Fruit fly (Drosophila melanogaster): Measurements from ENCODE around the gene CG31546.

CG31546 gene

dm6 chr3R:5601044-5601523 lies 34.3 kb downstream of the CG31546 start, which contains the start of the genes kra and SecS (continued):
- TF ChIP-seq CG3847 (GFP tag; IDR thresholded peaks at IDR 0.05) (no peak), usp (GFP tag; optimal IDR thresholded peaks at IDR 0.05) (no peak), cad (GFP tag; optimal IDR thresholded peaks at IDR 0.05) (no peak), CG3281 (GFP tag; optimal IDR thresholded peaks at IDR 0.05) (peak; percentile 62), CG10543 (GFP tag; optimal IDR thresholded peaks at IDR 0.05) (no peak), CrebB (tag; optimal IDR thresholded peaks at IDR 0.05) (peak; percentile 56), E2f2 (GFP tag; IDR thresholded peaks at IDR 0.05) (no peak), pan (optimal IDR thresholded peaks at IDR 0.05) (no peak), pan (GFP tag; optimal IDR thresholded peaks at IDR 0.05 in 1 of 2, IDR thresholded peaks at IDR 0.05 in 1 of 2) (no peak), Hr3 (GFP tag; optimal IDR thresholded peaks at IDR 0.05) (peak; percentile 66), maf-S (GFP tag; optimal IDR thresholded peaks at IDR 0.05) (peak; percentile 66), CG31365 (tag; optimal IDR thresholded peaks at IDR 0.05) (no peak), CG1529 (GFP tag; optimal IDR thresholded peaks at IDR 0.05) (peak; percentile 31), Sox102F (GFP tag; optimal IDR thresholded peaks at IDR 0.05) (no peak), Camta (GFP tag; optimal IDR thresholded peaks at IDR 0.05) (peak; percentile 5), Dfd (GFP tag; optimal IDR thresholded peaks at IDR 0.05) (no peak), Mad (GFP tag; optimal IDR thresholded peaks at IDR 0.05) (peak; percentile 71), HLH54F (GFP tag; optimal IDR thresholded peaks at IDR 0.05) (peak; percentile 53), CG42726 (GFP tag; IDR thresholded peaks at IDR 0.05; ENCODE audit: partially characterized antibody) (no peak), CG11247 (GFP tag; IDR thresholded peaks at IDR 0.05) (no peak), CkIIα-i1 (GFP tag; IDR thresholded peaks at IDR 0.05) (no peak), zen2 (GFP tag; IDR thresholded peaks at IDR 0.05; ENCODE audit: partially characterized antibody) (no peak), tin (GFP tag; optimal IDR thresholded peaks at IDR 0.05) (peak; percentile 65), CG34422 (GFP tag; IDR thresholded peaks at IDR 0.05) (no peak), zen (tag; optimal IDR thresholded peaks at IDR 0.05) (peak; percentile 12), yki (optimal IDR thresholded peaks at IDR 0.05) (no peak), CG32532 (GFP tag; IDR thresholded peaks at IDR 0.05) (no peak), CG12071 (GFP tag; optimal IDR thresholded peaks at IDR 0.05) (peak; percentile 27), CG14050 (GFP tag; IDR thresholded peaks at IDR 0.05) (no peak), bcd (GFP tag; optimal IDR thresholded peaks at IDR 0.05) (peak; percentile 63), wdn (GFP tag; IDR thresholded peaks at IDR 0.05) (no peak), CG14014 (GFP tag; IDR thresholded peaks at IDR 0.05) (no peak), chm (GFP tag; IDR thresholded peaks at IDR 0.05) (no peak), Abd-B (GFP tag; optimal IDR thresholded peaks at IDR 0.05) (no peak), CG8359 (GFP tag; optimal IDR thresholded peaks at IDR 0.05; ENCODE audit: borderline replicate concordance) (no peak), Awh (GFP tag; IDR thresholded peaks at IDR 0.05) (no peak), gro (GFP tag; optimal IDR thresholded peaks at IDR 0.05) (no peak), CG15479 (GFP tag; optimal IDR thresholded peaks at IDR 0.05) (no peak), prd (optimal IDR thresholded peaks at IDR 0.05) (no peak), prd (GFP tag; IDR thresholded peaks at IDR 0.05) (no peak), grau (tag; optimal IDR thresholded peaks at IDR 0.05) (peak; percentile 54), kay (GFP tag; optimal IDR thresholded peaks at IDR 0.05) (no peak), Fer1 (GFP tag; optimal IDR thresholded peaks at IDR 0.05) (peak; percentile 68), Opbp (GFP tag; IDR thresholded peaks at IDR 0.05; ENCODE audit: partially characterized antibody) (no peak), pum (GFP tag; optimal IDR thresholded peaks at IDR 0.05) (peak; percentile 52), CG3838 (GFP tag; optimal IDR thresholded peaks at IDR 0.05) (no peak), Sry-δ (GFP tag; optimal IDR thresholded peaks at IDR 0.05) (peak; percentile 62), NfI (GFP tag; optimal IDR thresholded peaks at IDR 0.05) (peak; percentile 55), MBD-R2 (GFP tag; IDR thresholded peaks at IDR 0.05) (no peak), Elba2 (GFP tag; optimal IDR thresholded peaks at IDR 0.05) (peak; percentile 81), Med (GFP tag) (peak; percentile 89), Lpt (GFP tag; optimal IDR thresholded peaks at IDR 0.05) (no peak), CG6689 (GFP tag; IDR thresholded peaks at IDR 0.05) (no peak), gt (GFP tag; IDR thresholded peaks at IDR 0.05) (no peak)
